Fruit fly (Drosophila melanogaster) whole organism, prepupa: ENCODE data around the gene Ance-3.

Experiments
- CG10631 ChIP-seq: fragments of 200-800 bp; sonication (Bioruptor generic); optimal IDR thresholded peaks from 2 replicates; lab custom pipeline; 2016; ENCODE audit warnings: missing biosample characterization, missing genetic modification characterization
- CG10669 ChIP-seq: fragments of 200-800 bp; sonication (Bioruptor generic); optimal IDR thresholded peaks from 3 replicates; lab custom pipeline; 2018; ENCODE audit warnings: missing biosample characterization, mild to moderate bottlenecking, missing genetic modification characterization, moderate library complexity
- CG11762 ChIP-seq: fragments of 200-800 bp; sonication (Bioruptor generic); optimal IDR thresholded peaks from 3 replicates; lab custom pipeline; 2016; ENCODE audit warnings: missing biosample characterization, missing genetic modification characterization; ENCODE audit not compliant: insufficient read depth
- CG11902 ChIP-seq: fragments of 200-800 bp; sonication (Bioruptor generic); optimal IDR thresholded peaks from 3 replicates; lab custom pipeline; 2016; ENCODE audit warnings: missing biosample characterization, missing genetic modification characterization
- CG15336 ChIP-seq: fragments of 200-800 bp; sonication (Bioruptor generic); IDR thresholded peaks from 2 replicates; pipeline ENCODE4 v1.3.6; 2022; ENCODE audit warnings: missing biosample characterization, missing genetic modification characterization
- CG16779 ChIP-seq: fragments of 200-800 bp; sonication (Bioruptor generic); optimal IDR thresholded peaks from 3 replicates; lab custom pipeline; 2017; ENCODE audit warnings: missing biosample characterization, mild to moderate bottlenecking, missing genetic modification characterization
- CG3032 ChIP-seq: fragments of 200-800 bp; optimal IDR thresholded peaks from 2 replicates; lab custom pipeline; 2019; ENCODE audit warnings: missing biosample characterization, mild to moderate bottlenecking, missing genetic modification characterization, moderate library complexity
- CG31627 ChIP-seq: fragments of 200-800 bp; sonication (Bioruptor generic); optimal IDR thresholded peaks from 3 replicates; lab custom pipeline; 2016; ENCODE audit warnings: missing biosample characterization, missing genetic modification characterization
- CG32006 ChIP-seq: fragments of 200-800 bp; sonication (Bioruptor generic); optimal IDR thresholded peaks from 3 replicates; lab custom pipeline; 2017; ENCODE audit warnings: missing biosample characterization, mild to moderate bottlenecking, missing genetic modification characterization
- CG3919 ChIP-seq: fragments of 200-800 bp; sonication (Bioruptor generic); optimal IDR thresholded peaks from 3 replicates; lab custom pipeline; 2016; ENCODE audit warnings: missing biosample characterization, missing genetic modification characterization
- CG4318 ChIP-seq: fragments of 200-800 bp; sonication (Bioruptor generic); optimal IDR thresholded peaks from 3 replicates; lab custom pipeline; 2017; ENCODE audit warnings: missing biosample characterization, mild to moderate bottlenecking, missing genetic modification characterization
- CG6276 ChIP-seq: fragments of 200-800 bp; sonication (Bioruptor generic); optimal IDR thresholded peaks from 2 replicates; lab custom pipeline; 2017; ENCODE audit warnings: missing biosample characterization, mild to moderate bottlenecking, missing genetic modification characterization
- CG6808 ChIP-seq: fragments of 200-800 bp; sonication (Bioruptor generic); optimal IDR thresholded peaks from 3 replicates; lab custom pipeline; 2017; ENCODE audit warnings: missing biosample characterization, missing genetic modification characterization, mild to moderate bottlenecking, moderate library complexity, missing genetic modification reagents
- CG8319 ChIP-seq: fragments of 200-800 bp; sonication (Bioruptor generic); optimal IDR thresholded peaks from 3 replicates; lab custom pipeline; 2016; ENCODE audit warnings: missing biosample characterization, missing genetic modification characterization
- Eip78C ChIP-seq: fragments of 200-800 bp; sonication (Bioruptor generic); peaks from one replicate; lab custom pipeline; 2016; ENCODE audit warnings: missing biosample characterization, missing genetic modification characterization
- Eip93F ChIP-seq: fragments of 200-800 bp; sonication (Bioruptor generic); optimal IDR thresholded peaks from 2 replicates; lab custom pipeline; 2016; ENCODE audit warnings: missing biosample characterization, mild to moderate bottlenecking, missing genetic modification characterization
- Ets96B ChIP-seq: fragments of 200-800 bp; optimal IDR thresholded peaks from 2 replicates; lab custom pipeline; 2019; ENCODE audit warnings: missing biosample characterization, mild to moderate bottlenecking, missing genetic modification characterization, moderate library complexity
- Hr38 ChIP-seq: sonication (Bioruptor generic); optimal IDR thresholded peaks from 2 replicates; lab custom pipeline; 2016; ENCODE audit warnings: missing biosample characterization, missing genetic modification characterization
- Hr39 ChIP-seq: fragments of 200-800 bp; sonication (Bioruptor generic); optimal IDR thresholded peaks from 2 replicates; lab custom pipeline; 2016; ENCODE audit warnings: missing biosample characterization, missing genetic modification characterization
- Hr4 ChIP-seq: fragments of 200-800 bp; sonication (Bioruptor generic); optimal IDR thresholded peaks from 3 replicates; lab custom pipeline; 2016; ENCODE audit warnings: missing biosample characterization, missing genetic modification characterization
- Met ChIP-seq: fragments of 200-800 bp; sonication (Bioruptor generic); optimal IDR thresholded peaks from 3 replicates; lab custom pipeline; 2016; ENCODE audit warnings: missing biosample characterization, missing genetic modification characterization
- OdsH ChIP-seq: fragments of 200-800 bp; sonication (Bioruptor generic); optimal IDR thresholded peaks from 3 replicates; lab custom pipeline; 2016; ENCODE audit warnings: missing biosample characterization, missing genetic modification characterization
- Smox ChIP-seq: fragments of 200-800 bp; sonication (Bioruptor generic); optimal IDR thresholded peaks from 3 replicates; lab custom pipeline; 2016; ENCODE audit warnings: missing biosample characterization, missing genetic modification characterization
- Sox102F ChIP-seq: fragments of 200-800 bp; sonication (Bioruptor generic); optimal IDR thresholded peaks from 2 replicates; lab custom pipeline; 2016; ENCODE audit warnings: missing biosample characterization, mild to moderate bottlenecking, missing genetic modification characterization
- Sox14 ChIP-seq: fragments of 200-800 bp; sonication (Bioruptor generic); optimal IDR thresholded peaks from 3 replicates; lab custom pipeline; 2016; ENCODE audit warnings: missing biosample characterization, missing genetic modification characterization
- dsx ChIP-seq: fragments of 200-800 bp; optimal IDR thresholded peaks from 3 replicates; lab custom pipeline; 2019; ENCODE audit warnings: missing biosample characterization, mild to moderate bottlenecking, missing genetic modification characterization, moderate library complexity; ENCODE audit not compliant: poor library complexity, severe bottlenecking
- eg ChIP-seq: fragments of 200-800 bp; sonication (Bioruptor generic); IDR thresholded peaks from 3 replicates; pipeline ENCODE4 v1.3.6; 2022; ENCODE audit warnings: missing biosample characterization, missing genetic modification characterization
- esn ChIP-seq: fragments of 200-800 bp; sonication (Bioruptor generic); optimal IDR thresholded peaks from 2 replicates; lab custom pipeline; 2016; ENCODE audit warnings: missing biosample characterization, mild to moderate bottlenecking, missing genetic modification characterization, moderate library complexity
- fkh ChIP-seq: fragments of 200-800 bp; sonication (Bioruptor generic); optimal IDR thresholded peaks from 3 replicates; lab custom pipeline; 2017; ENCODE audit warnings: missing biosample characterization, mild to moderate bottlenecking, missing genetic modification characterization, moderate library complexity
- pdm3 ChIP-seq: fragments of 200-800 bp; sonication (Bioruptor generic); optimal IDR thresholded peaks from 3 replicates; lab custom pipeline; 2016; ENCODE audit warnings: missing biosample characterization, missing genetic modification characterization
- salr ChIP-seq, 2 experiments: fragments of 200-800 bp; sonication (Bioruptor generic); optimal IDR thresholded peaks; 3 replicates each; lab custom pipeline; 2016 to 2018; ENCODE audit warnings: missing biosample characterization in 2 of 2, missing genetic modification characterization in 2 of 2, mild to moderate bottlenecking in 1 of 2
- ss ChIP-seq, 2 experiments: fragments of 200-800 bp; sonication (Bioruptor generic); optimal IDR thresholded peaks; 2 replicates in 1 of 2; 3 replicates in 1 of 2; lab custom pipeline; 2017 to 2018; ENCODE audit warnings: mild to moderate bottlenecking in 2 of 2, missing biosample characterization in 2 of 2, missing genetic modification characterization in 2 of 2, moderate library complexity in 1 of 2
- svp ChIP-seq: fragments of 200-800 bp; sonication (Bioruptor generic); peaks from one replicate; lab custom pipeline; 2016; ENCODE audit warnings: missing biosample characterization, missing genetic modification characterization
- topi ChIP-seq: fragments of 200-800 bp; sonication (Bioruptor generic); optimal IDR thresholded peaks from 3 replicates; lab custom pipeline; 2016; ENCODE audit warnings: missing biosample characterization, missing genetic modification characterization
- vri ChIP-seq: fragments of 200-800 bp; sonication (Bioruptor generic); optimal IDR thresholded peaks from 3 replicates; lab custom pipeline; 2016; ENCODE audit warnings: missing biosample characterization, mild to moderate bottlenecking, missing genetic modification characterization

Ance-3 gene

dm6 chr2L:13966732-13967316, 52.3 kb downstream of the Ance-3 start, which contains the start of gene NimB2:
Gene NimB2, minus strand, starts transcription at chr2L:13967018.
- TF ChIP-seq CG3919 (GFP tag; lab: Kevin White, UChicago): no peak
- no peak for TF ChIP-seq CG11902 (GFP tag; lab: Kevin White, UChicago)
- no peak for TF ChIP-seq esn (GFP tag; lab: Kevin White, UChicago)
- TF ChIP-seq Eip78C (GFP tag; lab: Kevin White, UChicago): peak; percentile 16
- TF ChIP-seq Hr38 (GFP tag; lab: Kevin White, UChicago): no peak
- TF ChIP-seq svp (GFP tag; lab: Kevin White, UChicago): peak; percentile 94
- TF ChIP-seq CG15336 (GFP tag; lab: Robert Waterston, UW): no peak
- TF ChIP-seq CG3032: no peak
- TF ChIP-seq salr (GFP tag; optimal IDR thresholded peaks at IDR 0.05; lab: Kevin White, UChicago): no peak
- TF ChIP-seq Smox: no peak
- TF ChIP-seq topi: no peak
- TF ChIP-seq CG6276 (GFP tag; lab: Kevin White, UChicago): no peak
- TF ChIP-seq Met: no peak
- TF ChIP-seq CG10669 (GFP tag; lab: Kevin White, UChicago): no peak
- TF ChIP-seq pdm3 (GFP tag; lab: Kevin White, UChicago): no peak

DNA sequence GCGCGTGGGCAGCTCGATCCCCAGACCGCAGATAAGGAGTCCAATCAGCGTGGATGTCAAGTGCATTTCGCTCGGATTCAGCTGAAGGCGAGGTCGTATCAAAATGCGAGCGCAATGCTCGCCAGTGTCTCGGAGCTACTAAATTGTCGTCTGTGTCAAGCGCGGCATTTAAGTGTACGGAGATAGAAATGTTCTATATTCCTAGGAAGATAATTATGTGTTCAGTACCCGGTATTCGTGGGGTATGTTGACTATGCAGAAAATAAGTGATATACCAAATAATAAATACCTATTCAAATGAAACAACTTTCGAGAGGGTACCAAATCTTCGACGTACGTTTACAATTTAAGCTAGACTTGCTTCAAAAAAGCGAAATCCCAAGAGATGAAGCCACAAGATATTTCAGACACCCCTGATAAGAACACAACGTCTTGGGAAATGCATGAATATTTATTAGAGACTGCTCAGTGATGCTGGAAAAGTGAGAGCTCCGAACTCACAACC, 53.4 kb downstream of the Ance-3 start, which contains the start of gene NimB3:
Gene NimB3, minus strand, starts transcription at position 140 of the 505 bp plus-strand sequence.
- peak; percentile 24 for TF ChIP-seq topi
- no peak for TF ChIP-seq CG6808 (GFP tag; lab: Kevin White, UChicago)
- peak; percentile 13 for TF ChIP-seq CG32006 (GFP tag; lab: Kevin White, UChicago)
- peak; percentile 97 for TF ChIP-seq svp (GFP tag; lab: Kevin White, UChicago)
- TF ChIP-seq OdsH: no peak
- TF ChIP-seq Hr39 (GFP tag; lab: Kevin White, UChicago): peak; percentile 3
- TF ChIP-seq dsx (GFP tag; lab: Kevin White, UChicago): no peak
- TF ChIP-seq Smox: peak; percentile 5
- peak; percentile 27 for TF ChIP-seq CG31627 (GFP tag; lab: Kevin White, UChicago)
- TF ChIP-seq eg: no peak
- no peak for TF ChIP-seq CG4318
- TF ChIP-seq Sox102F (GFP tag; lab: Kevin White, UChicago): peak; percentile 5
- TF ChIP-seq vri (GFP tag; lab: Kevin White, UChicago): peak; percentile 1
- TF ChIP-seq Eip78C (GFP tag; lab: Kevin White, UChicago): peak; percentile 61
- no peak for TF ChIP-seq CG16779 (tag; lab: Kevin White, UChicago)
- TF ChIP-seq CG10631 (GFP tag; lab: Kevin White, UChicago): no peak

dm6 chr2L:13969876-13970275, 55.4 kb downstream of the Ance-3 start, which contains the start of the genes NimB4 and NimB5:
Gene NimB4, minus strand, starts transcription at chr2L:13969976.
Gene NimB5, plus strand, starts transcription at chr2L:13970177.
- peak; percentile 64 for TF ChIP-seq svp (GFP tag; lab: Kevin White, UChicago)
- TF ChIP-seq Hr4 (GFP tag; lab: Kevin White, UChicago): no peak

dm6 chr2L:13972847-13973246, 58.3 kb downstream of the Ance-3 start, which contains the start of gene He:
Gene He, minus strand, starts transcription at chr2L:13972947.
- no peak for TF ChIP-seq esn (GFP tag; lab: Kevin White, UChicago)
- TF ChIP-seq Ets96B (tag; lab: Kevin White, UChicago): no peak
- TF ChIP-seq CG31627 (GFP tag; lab: Kevin White, UChicago): no peak
- no peak for TF ChIP-seq vri (GFP tag; lab: Kevin White, UChicago)
- TF ChIP-seq CG8319 (GFP tag; lab: Kevin White, UChicago): no peak
- TF ChIP-seq Smox: no peak
- no peak for TF ChIP-seq fkh (GFP tag; lab: Kevin White, UChicago)
- no peak for TF ChIP-seq Eip93F
- TF ChIP-seq CG4318: no peak
- no peak for TF ChIP-seq Sox14 (GFP tag; lab: Kevin White, UChicago)
- no peak for TF ChIP-seq eg
- TF ChIP-seq CG3032: no peak
- no peak for TF ChIP-seq ss (GFP tag; optimal IDR thresholded peaks at IDR 0.05; lab: Kevin White, UChicago)
- no peak for TF ChIP-seq CG11762 (GFP tag; lab: Kevin White, UChicago)
- TF ChIP-seq CG6808 (GFP tag; lab: Kevin White, UChicago): no peak
- TF ChIP-seq CG11902 (GFP tag; lab: Kevin White, UChicago): no peak
